Fruit fly (Drosophila melanogaster): ENCODE results near the gene tw.

Gene tw

DNA sequence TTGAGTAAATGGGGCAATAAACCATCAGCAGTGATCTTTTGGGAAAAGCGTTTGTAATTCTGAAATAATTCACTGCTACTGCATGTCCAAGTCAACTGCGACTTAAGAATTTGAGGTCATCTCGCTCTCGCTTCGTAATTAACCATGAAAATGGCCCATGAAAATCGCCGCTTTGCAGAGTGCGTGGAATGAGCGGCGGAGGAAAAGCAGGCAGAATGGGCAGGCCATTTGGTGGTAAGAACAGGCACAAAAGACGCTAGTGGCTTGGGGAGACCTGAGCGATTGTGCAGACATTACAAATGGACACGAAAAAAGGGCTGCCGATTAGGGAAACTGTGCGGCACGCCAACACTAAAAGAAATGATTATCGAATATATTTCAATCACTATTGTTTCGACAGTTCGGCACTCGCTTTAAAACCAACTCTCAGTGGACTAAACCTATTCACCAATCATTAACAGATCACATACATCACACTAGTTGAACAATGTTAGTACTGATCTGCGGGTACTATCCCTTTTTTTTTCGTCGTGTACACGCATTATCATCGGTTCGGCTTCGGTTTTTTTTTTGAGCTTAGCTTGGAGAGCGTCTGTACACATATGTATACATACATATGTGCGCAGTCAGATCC lies 13.0 kb upstream of the tw start:
- TF ChIP-seq CrebA (GFP tag; optimal IDR thresholded peaks at IDR 0.05; ENCODE audit: borderline replicate concordance): no peak
- no peak for TF ChIP-seq jim (GFP tag; optimal IDR thresholded peaks at IDR 0.05)
- no peak for TF ChIP-seq Vsx2 (GFP tag; optimal IDR thresholded peaks at IDR 0.05; ENCODE audit: partially characterized antibody)
- TF ChIP-seq Abd-B (GFP tag; optimal IDR thresholded peaks at IDR 0.05): no peak
- peak; percentile 34 for TF ChIP-seq fru (GFP tag; optimal IDR thresholded peaks at IDR 0.05)

DNA sequence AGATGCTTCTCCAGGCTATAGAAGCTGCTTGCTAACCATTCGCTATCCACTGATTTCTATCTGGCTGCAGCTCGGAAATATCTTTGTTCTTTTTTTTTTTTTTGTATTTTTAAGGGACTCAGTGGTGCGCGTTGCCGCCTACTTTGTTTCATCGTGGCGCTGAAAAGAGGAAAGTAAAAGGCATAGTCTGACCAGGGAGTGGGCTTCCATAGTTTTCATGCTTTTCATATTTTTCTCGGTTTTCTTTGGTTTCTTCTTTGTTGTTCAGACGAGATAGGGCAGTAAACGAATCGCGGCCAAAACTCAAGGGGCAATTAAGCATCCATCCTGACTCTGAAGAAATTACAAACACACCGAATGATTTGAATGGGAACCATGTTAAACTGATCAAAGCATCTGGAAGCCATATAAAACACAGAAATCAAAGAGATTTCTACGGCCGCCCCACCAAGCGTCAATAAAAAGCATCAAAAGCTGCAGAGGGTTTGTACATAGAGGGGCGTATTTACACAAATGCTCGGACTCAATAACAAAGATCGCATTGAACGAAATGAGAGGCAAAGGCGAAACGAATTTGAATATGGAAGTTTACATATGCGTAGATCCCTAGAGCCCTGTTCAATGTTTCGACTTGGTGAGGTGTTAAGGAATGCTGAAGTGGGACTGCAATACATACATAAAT lies 12.1 kb upstream of the tw start:
- TF ChIP-seq CG9705 (GFP tag; optimal IDR thresholded peaks at IDR 0.05): no peak

DNA sequence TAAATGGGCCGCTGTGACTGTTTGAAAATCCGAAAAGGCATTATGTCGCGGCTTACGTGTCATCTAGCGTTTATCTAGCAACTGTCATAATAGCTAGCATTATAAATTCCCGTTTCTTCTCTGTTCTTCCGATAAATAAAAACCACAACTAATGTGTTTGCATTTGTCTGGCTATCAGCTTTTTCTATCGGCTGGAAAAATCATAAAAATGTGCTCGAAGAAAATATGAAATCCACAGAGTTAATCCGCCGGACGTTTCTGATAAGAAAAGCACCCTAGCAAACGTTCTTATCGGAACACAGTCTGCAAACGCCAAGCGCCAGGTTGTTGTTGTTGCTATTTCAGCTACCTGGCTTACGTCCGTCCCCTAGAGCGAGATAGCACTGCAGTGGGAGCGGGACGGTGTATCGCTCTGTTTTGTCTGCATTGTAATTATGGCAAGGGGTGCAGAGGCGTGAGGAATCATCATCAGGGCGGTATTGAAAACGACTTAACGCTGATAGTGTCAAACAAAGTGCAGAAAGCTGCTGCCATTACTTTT lies 10.3 kb upstream of the tw start:
- TF ChIP-seq N (GFP tag; optimal IDR thresholded peaks at IDR 0.05): no peak
- no peak for TF ChIP-seq Jra (GFP tag; optimal IDR thresholded peaks at IDR 0.05)
- no peak for TF ChIP-seq Sp1 (GFP tag; optimal IDR thresholded peaks at IDR 0.05)
- no peak for TF ChIP-seq fru (GFP tag; optimal IDR thresholded peaks at IDR 0.05)
- no peak for TF ChIP-seq foxo (GFP tag; optimal IDR thresholded peaks at IDR 0.05)

dm6 chrX:775184-775583 lies 9.4 kb upstream of the tw start:
- TF ChIP-seq usp (GFP tag; optimal IDR thresholded peaks at IDR 0.05) (no peak), h (GFP tag; optimal IDR thresholded peaks at IDR 0.05) (peak; percentile 87), brk (GFP tag; optimal IDR thresholded peaks at IDR 0.05) (peak; percentile 50), sage (GFP tag; optimal IDR thresholded peaks at IDR 0.05) (peak; percentile 62), N (GFP tag; optimal IDR thresholded peaks at IDR 0.05) (no peak), Rel (GFP tag; optimal IDR thresholded peaks at IDR 0.05) (peak; percentile 12), Rel (tag; optimal IDR thresholded peaks at IDR 0.05) (no peak), jim (GFP tag; optimal IDR thresholded peaks at IDR 0.05) (no peak), Sp1 (GFP tag; optimal IDR thresholded peaks at IDR 0.05) (peak; percentile 83), dsf (GFP tag; optimal IDR thresholded peaks at IDR 0.05; ENCODE audit: borderline replicate concordance) (no peak), CG9705 (GFP tag; optimal IDR thresholded peaks at IDR 0.05) (peak; percentile 26), dmrt93B (GFP tag; optimal IDR thresholded peaks at IDR 0.05) (peak; percentile 54), GATAd (GFP tag; optimal IDR thresholded peaks at IDR 0.05) (no peak), fru (GFP tag; optimal IDR thresholded peaks at IDR 0.05) (peak; percentile 83), sv (GFP tag; optimal IDR thresholded peaks at IDR 0.05) (no peak), dl (GFP tag; optimal IDR thresholded peaks at IDR 0.05; ENCODE audit: insufficient read depth in 1 of 2, partially characterized antibody in 2 of 2) (no peak), Hr78 (GFP tag; optimal IDR thresholded peaks at IDR 0.05) (no peak), Abd-B (GFP tag; optimal IDR thresholded peaks at IDR 0.05) (no peak), CrebA (GFP tag; optimal IDR thresholded peaks at IDR 0.05; ENCODE audit: borderline replicate concordance) (no peak), ey (GFP tag; optimal IDR thresholded peaks at IDR 0.05) (peak; percentile 74), OdsH (GFP tag; optimal IDR thresholded peaks at IDR 0.05) (peak; percentile 79), CG32264 (GFP tag; optimal IDR thresholded peaks at IDR 0.05) (peak; percentile 38), rgr (GFP tag; optimal IDR thresholded peaks at IDR 0.05) (peak; percentile 79), Vsx2 (GFP tag; optimal IDR thresholded peaks at IDR 0.05; ENCODE audit: partially characterized antibody) (no peak), lola (GFP tag; optimal IDR thresholded peaks at IDR 0.05) (no peak), tai (GFP tag; optimal IDR thresholded peaks at IDR 0.05) (peak; percentile 3), Mio (GFP tag; optimal IDR thresholded peaks at IDR 0.05) (no peak), Jra (GFP tag; optimal IDR thresholded peaks at IDR 0.05) (peak; percentile 40), woc (GFP tag; optimal IDR thresholded peaks at IDR 0.05) (peak; percentile 86), Hnf4 (GFP tag; optimal IDR thresholded peaks at IDR 0.05) (peak; percentile 59), Dif (GFP tag; optimal IDR thresholded peaks at IDR 0.05; ENCODE audit: partially characterized antibody) (no peak), Hr83 (GFP tag; optimal IDR thresholded peaks at IDR 0.05; ENCODE audit: poor library complexity, severe bottlenecking) (no peak), br (GFP tag; optimal IDR thresholded peaks at IDR 0.05) (peak; percentile 70), HLH106 (tag; optimal IDR thresholded peaks at IDR 0.05) (peak; percentile 77), psq (GFP tag; optimal IDR thresholded peaks at IDR 0.05) (peak; percentile 74), Myc (optimal IDR thresholded peaks at IDR 0.05) (no peak), foxo (GFP tag; optimal IDR thresholded peaks at IDR 0.05) (peak in 1 of 2 experiments; percentile 81), Dfd (GFP tag; optimal IDR thresholded peaks at IDR 0.05) (no peak), pan (optimal IDR thresholded peaks at IDR 0.05) (no peak)
